Fruit fly (Drosophila melanogaster): Measurements from ENCODE around the gene CG17380.
A peak's percentile ranks its signal among the peaks of the same experiment; 100 is the strongest.

Gene CG17380

dm6 chr3R:23377288-23377687, 26.2 kb downstream of the CG17380 start:
- TF ChIP-seq Smox (GFP tag; optimal IDR thresholded peaks at IDR 0.05) (no peak), eg (GFP tag; IDR thresholded peaks at IDR 0.05) (no peak), CG34406 (GFP tag; optimal IDR thresholded peaks at IDR 0.05) (no peak), salr (GFP tag; optimal IDR thresholded peaks at IDR 0.05) (no peak), CG4318 (GFP tag; optimal IDR thresholded peaks at IDR 0.05) (no peak), net (GFP tag; optimal IDR thresholded peaks at IDR 0.05) (no peak), ss (GFP tag; optimal IDR thresholded peaks at IDR 0.05) (no peak), CG3032 (tag; optimal IDR thresholded peaks at IDR 0.05) (no peak), dsx (GFP tag; optimal IDR thresholded peaks at IDR 0.05; ENCODE audit: poor library complexity, severe bottlenecking) (no peak), Eip78C (GFP tag) (no peak), CG6163 (GFP tag; IDR thresholded peaks at IDR 0.05) (no peak), achi (GFP tag; optimal IDR thresholded peaks at IDR 0.05) (no peak), Eip75B (GFP tag; optimal IDR thresholded peaks at IDR 0.05) (no peak)

dm6 chr3R:23374290-23374689, 29.2 kb downstream of the CG17380 start:
- TF ChIP-seq lz (GFP tag; optimal IDR thresholded peaks at IDR 0.05) (peak; percentile 43), eg (GFP tag; IDR thresholded peaks at IDR 0.05) (peak; percentile 91), CG15336 (GFP tag; IDR thresholded peaks at IDR 0.05) (peak; percentile 63), net (GFP tag; optimal IDR thresholded peaks at IDR 0.05) (peak; percentile 61), CG34406 (GFP tag; optimal IDR thresholded peaks at IDR 0.05) (peak; percentile 66), esn (GFP tag; optimal IDR thresholded peaks at IDR 0.05) (peak; percentile 54), cyc (GFP tag; optimal IDR thresholded peaks at IDR 0.05) (no peak), CG10631 (GFP tag; optimal IDR thresholded peaks at IDR 0.05) (peak; percentile 15), ss (GFP tag; optimal IDR thresholded peaks at IDR 0.05) (peak; percentile 10 to 53), CG7368 (GFP tag; optimal IDR thresholded peaks at IDR 0.05) (peak; percentile 39), Hr38 (GFP tag; optimal IDR thresholded peaks at IDR 0.05) (no peak), dsx (GFP tag; optimal IDR thresholded peaks at IDR 0.05; ENCODE audit: poor library complexity, severe bottlenecking) (no peak), achi (GFP tag; optimal IDR thresholded peaks at IDR 0.05) (peak; percentile 29), CG11294 (GFP tag; IDR thresholded peaks at IDR 0.05) (peak; percentile 37; the same call in 1 of the 2 replicates), Hr4 (GFP tag; optimal IDR thresholded peaks at IDR 0.05) (no peak), fkh (GFP tag; optimal IDR thresholded peaks at IDR 0.05) (no peak), CG8632 (GFP tag; optimal IDR thresholded peaks at IDR 0.05) (peak; percentile 25), CG32006 (GFP tag; optimal IDR thresholded peaks at IDR 0.05) (no peak), topi (GFP tag; optimal IDR thresholded peaks at IDR 0.05) (peak; percentile 52), CG11902 (GFP tag; optimal IDR thresholded peaks at IDR 0.05) (no peak), fd85E (GFP tag; optimal IDR thresholded peaks at IDR 0.05) (peak; percentile 3), Met (GFP tag; optimal IDR thresholded peaks at IDR 0.05) (peak; percentile 38), CG8119 (GFP tag; IDR thresholded peaks at IDR 0.05) (peak; percentile 72), CG11762 (GFP tag; optimal IDR thresholded peaks at IDR 0.05; ENCODE audit: insufficient read depth) (peak; percentile 38), CG6808 (GFP tag; optimal IDR thresholded peaks at IDR 0.05) (peak; percentile 27), Lpt (GFP tag; optimal IDR thresholded peaks at IDR 0.05) (peak; percentile 72), Hr39 (GFP tag; optimal IDR thresholded peaks at IDR 0.05) (peak; percentile 21), svp (GFP tag) (peak; percentile 78), acj6 (GFP tag; optimal IDR thresholded peaks at IDR 0.05) (peak; percentile 18), CG4318 (GFP tag; optimal IDR thresholded peaks at IDR 0.05) (no peak), CG3032 (tag; optimal IDR thresholded peaks at IDR 0.05) (peak; percentile 28), CG8319 (GFP tag; optimal IDR thresholded peaks at IDR 0.05) (peak; percentile 22), Sox102F (GFP tag; optimal IDR thresholded peaks at IDR 0.05) (peak; percentile 73), dac (GFP tag; optimal IDR thresholded peaks at IDR 0.05) (no peak), Ets21C (GFP tag; optimal IDR thresholded peaks at IDR 0.05) (no peak), salr (GFP tag; optimal IDR thresholded peaks at IDR 0.05) (peak in 1 of 2 experiments; percentile 15), CG6163 (GFP tag; IDR thresholded peaks at IDR 0.05) (peak; percentile 87), vri (GFP tag; optimal IDR thresholded peaks at IDR 0.05) (peak; percentile 84), CG9139 (GFP tag; optimal IDR thresholded peaks at IDR 0.05) (no peak), Sox15 (GFP tag; optimal IDR thresholded peaks at IDR 0.05) (no peak), CG16779 (tag; optimal IDR thresholded peaks at IDR 0.05) (peak; percentile 52), spab (GFP tag; optimal IDR thresholded peaks at IDR 0.05) (peak; percentile 11), CG3919 (GFP tag; optimal IDR thresholded peaks at IDR 0.05) (peak; percentile 45), OdsH (GFP tag; optimal IDR thresholded peaks at IDR 0.05) (peak; percentile 20), CG6276 (GFP tag; optimal IDR thresholded peaks at IDR 0.05) (peak; percentile 51), Ets96B (tag; optimal IDR thresholded peaks at IDR 0.05) (no peak)
